Fruit fly (Drosophila melanogaster) whole organism, embryonic: ENCODE data around the gene CG17300.

Experiments used
- Blimp-1 ChIP-seq: fragments of 200-800 bp; sonication (Bioruptor generic); optimal IDR thresholded peaks from 3 replicates; lab custom pipeline; 2018; ENCODE audit warnings: missing biosample characterization, missing genetic modification characterization, mild to moderate bottlenecking, moderate library complexity, missing genetic modification reagents
- CG11456 ChIP-seq: fragments of 200-800 bp; sonication (Bioruptor generic); IDR thresholded peaks from 3 replicates; pipeline ENCODE4 v1.3.6; 2022; ENCODE audit warnings: missing biosample characterization, missing genetic modification characterization
- CG12155 ChIP-seq: fragments of 200-800 bp; sonication (Bioruptor generic); optimal IDR thresholded peaks from 3 replicates; lab custom pipeline; 2016; ENCODE audit warnings: missing biosample characterization, missing genetic modification characterization
- CG1792 ChIP-seq: fragments of 200-800 bp; sonication (Bioruptor generic); optimal IDR thresholded peaks from 2 replicates; lab custom pipeline; 2016; ENCODE audit warnings: missing biosample characterization, missing genetic modification characterization
- CG31365 ChIP-seq: fragments of 200-800 bp; sonication (Bioruptor generic); optimal IDR thresholded peaks from 2 replicates; lab custom pipeline; 2018; ENCODE audit warnings: missing biosample characterization, mild to moderate bottlenecking, missing genetic modification characterization
- CG33557 ChIP-seq: fragments of 200-800 bp; sonication (Bioruptor generic); optimal IDR thresholded peaks from 2 replicates; lab custom pipeline; 2019; ENCODE audit warnings: missing biosample characterization, mild to moderate bottlenecking, missing genetic modification characterization, moderate library complexity
- CG42726 ChIP-seq: fragments of 200-800 bp; sonication (Bioruptor generic); IDR thresholded peaks from 2 replicates; pipeline ENCODE4 v1.3.6; 2022; ENCODE audit warnings: missing biosample characterization, missing genetic modification characterization; ENCODE audit not compliant: partially characterized antibody
- CG4707 ChIP-seq: fragments of 200-800 bp; sonication (Bioruptor generic); optimal IDR thresholded peaks from 2 replicates; lab custom pipeline; 2018; ENCODE audit warnings: missing biosample characterization, mild to moderate bottlenecking, missing genetic modification characterization, moderate library complexity
- CG6854 ChIP-seq: fragments of 200-800 bp; sonication (Bioruptor generic); optimal IDR thresholded peaks from 3 replicates; lab custom pipeline; 2017; ENCODE audit warnings: missing biosample characterization, mild to moderate bottlenecking, missing genetic modification characterization
- CG7745 ChIP-seq: fragments of 200-800 bp; sonication (Bioruptor generic); optimal IDR thresholded peaks from 2 replicates; lab custom pipeline; 2018; ENCODE audit warnings: missing biosample characterization, mild to moderate bottlenecking, missing genetic modification characterization, moderate library complexity
- CG8924 ChIP-seq: fragments of 200-800 bp; optimal IDR thresholded peaks from 3 replicates; lab custom pipeline; 2019; ENCODE audit warnings: missing biosample characterization, mild to moderate bottlenecking, missing genetic modification characterization, moderate library complexity
- CG9797 ChIP-seq: fragments of 200-800 bp; sonication (Bioruptor generic); optimal IDR thresholded peaks from 3 replicates; lab custom pipeline; 2018; ENCODE audit warnings: missing biosample characterization, mild to moderate bottlenecking, missing genetic modification characterization
- CG9817 ChIP-seq: fragments of 200-800 bp; sonication (Bioruptor generic); optimal IDR thresholded peaks from 2 replicates; lab custom pipeline; 2018; ENCODE audit warnings: missing biosample characterization, mild to moderate bottlenecking, missing genetic modification characterization, moderate library complexity
- CkIIα-i1 ChIP-seq: fragments of 200-800 bp; sonication (Bioruptor generic); IDR thresholded peaks from 2 replicates; pipeline ENCODE4 v1.3.6; 2022; ENCODE audit warnings: missing biosample characterization, missing genetic modification characterization
- Dad ChIP-seq: fragments of 200-800 bp; sonication (Bioruptor generic); optimal IDR thresholded peaks from 3 replicates; lab custom pipeline; 2016; ENCODE audit warnings: missing biosample characterization, missing genetic modification characterization
- Dll ChIP-seq: fragments of 200-800 bp; sonication (Bioruptor generic); IDR thresholded peaks from 4 replicates; pipeline ENCODE4 v1.3.6; 2022; ENCODE audit warnings: missing biosample characterization, missing genetic modification characterization; ENCODE audit not compliant: partially characterized antibody
- Doc2 ChIP-seq: fragments of 200-800 bp; sonication (Bioruptor generic); IDR thresholded peaks from 2 replicates; pipeline ENCODE4 v1.3.6; 2022; ENCODE audit warnings: missing biosample characterization, missing genetic modification characterization
- Elba2 ChIP-seq: fragments of 200-800 bp; sonication (Bioruptor generic); optimal IDR thresholded peaks from 3 replicates; lab custom pipeline; 2016; ENCODE audit warnings: missing biosample characterization, missing genetic modification characterization
- Ets65A ChIP-seq: fragments of 200-800 bp; sonication (Bioruptor generic); peaks from one replicate; lab custom pipeline; 2016; ENCODE audit warnings: missing biosample characterization, missing genetic modification characterization
- Gug ChIP-seq: fragments of 200-800 bp; sonication (Bioruptor generic); IDR thresholded peaks from 4 replicates; pipeline ENCODE4 v1.3.6; 2022; ENCODE audit warnings: missing biosample characterization, missing genetic modification characterization
- HLHmδ ChIP-seq: fragments of 200-800 bp; sonication (Bioruptor generic); optimal IDR thresholded peaks from 2 replicates; lab custom pipeline; 2018; ENCODE audit warnings: missing biosample characterization, mild to moderate bottlenecking, missing genetic modification characterization, moderate library complexity
- Med ChIP-seq: fragments of 200-800 bp; sonication (Bioruptor generic); peaks from one replicate; lab custom pipeline; 2016; ENCODE audit warnings: missing biosample characterization, missing genetic modification characterization, mild to moderate bottlenecking, inconsistent platforms, moderate library complexity
- NK7.1 ChIP-seq: fragments of 200-800 bp; sonication (Bioruptor generic); optimal IDR thresholded peaks from 3 replicates; lab custom pipeline; 2016; ENCODE audit warnings: missing biosample characterization, missing genetic modification characterization
- Nf-YA ChIP-seq: fragments of 200-800 bp; sonication (Bioruptor generic); IDR thresholded peaks from 2 replicates; pipeline ENCODE4 v1.3.6; 2022; ENCODE audit warnings: missing biosample characterization, missing genetic modification characterization
- Poxn ChIP-seq: fragments of 200-800 bp; sonication (Bioruptor generic); IDR thresholded peaks from 2 replicates; pipeline ENCODE4 v1.3.6; 2022; ENCODE audit warnings: missing biosample characterization, missing genetic modification characterization
- Ptx1 ChIP-seq: fragments of 200-800 bp; sonication (Bioruptor generic); IDR thresholded peaks from 2 replicates; pipeline ENCODE4 v1.3.6; 2022; ENCODE audit warnings: missing biosample characterization, missing genetic modification characterization
- Sox100B ChIP-seq: fragments of 200-800 bp; sonication (Bioruptor generic); optimal IDR thresholded peaks from 3 replicates; lab custom pipeline; 2018; ENCODE audit warnings: missing biosample characterization, mild to moderate bottlenecking, missing genetic modification characterization
- Taf1 ChIP-seq: fragments of 200-800 bp; sonication (Bioruptor generic); IDR thresholded peaks from 2 replicates; pipeline ENCODE4 v1.3.6; 2022; ENCODE audit warnings: missing biosample characterization, missing genetic modification characterization
- ac ChIP-seq: fragments of 200-800 bp; sonication (Bioruptor generic); optimal IDR thresholded peaks from 3 replicates; lab custom pipeline; 2017; ENCODE audit warnings: missing biosample characterization, mild to moderate bottlenecking, missing genetic modification characterization
- br ChIP-seq: fragments of >200 bp; optimal IDR thresholded peaks from 2 replicates; lab custom pipeline; 2017
- cad ChIP-seq: fragments of >200 bp; optimal IDR thresholded peaks from 2 replicates; lab custom pipeline; 2017; ENCODE audit warnings: missing biosample characterization, missing genetic modification characterization
- chinmo ChIP-seq: fragments of 200-800 bp; sonication (Bioruptor generic); IDR thresholded peaks from 4 replicates; pipeline ENCODE4 v1.3.6; 2022; ENCODE audit warnings: missing biosample characterization, missing genetic modification characterization; ENCODE audit not compliant: partially characterized antibody
- da ChIP-seq: fragments of 200-800 bp; sonication (Bioruptor generic); optimal IDR thresholded peaks from 2 replicates; lab custom pipeline; 2016; ENCODE audit warnings: missing biosample characterization, missing genetic modification characterization
- dan ChIP-seq: fragments of 200-800 bp; sonication (Bioruptor generic); IDR thresholded peaks from 2 replicates; pipeline ENCODE4 v1.3.6; 2022; ENCODE audit warnings: missing biosample characterization, missing genetic modification characterization
- dpn ChIP-seq, 2 experiments: fragments of 200-800 bp; sonication (Bioruptor generic); optimal IDR thresholded peaks; 3 replicates each; lab custom pipeline; 2016; ENCODE audit warnings: missing biosample characterization in 2 of 2, missing genetic modification characterization in 2 of 2
- ems ChIP-seq: fragments of 200-800 bp; sonication (Bioruptor generic); optimal IDR thresholded peaks from 3 replicates; lab custom pipeline; 2016; ENCODE audit warnings: missing biosample characterization, missing genetic modification characterization
- gsb ChIP-seq: fragments of 200-800 bp; sonication (Bioruptor generic); IDR thresholded peaks from 2 replicates; pipeline ENCODE4 v1.3.6; 2022; ENCODE audit warnings: missing biosample characterization, missing genetic modification characterization
- gsb-n ChIP-seq: fragments of 200-800 bp; sonication (Bioruptor generic); optimal IDR thresholded peaks from 3 replicates; lab custom pipeline; 2018; ENCODE audit warnings: missing biosample characterization, mild to moderate bottlenecking, missing genetic modification characterization
- hkb ChIP-seq, 2 experiments: fragments of 200-800 bp in 1 of 2; fragments of >200 bp in 1 of 2; sonication (Bioruptor generic) in 1 of 2; IDR thresholded peaks in 1 of 2; optimal IDR thresholded peaks in 1 of 2; 2 replicates each; pipeline versions ENCODE4 v1.3.6 to Lab custom; 2017 to 2022; ENCODE audit warnings: missing biosample characterization in 1 of 2, missing genetic modification characterization in 1 of 2
- kay ChIP-seq: fragments of 200-800 bp; sonication (Bioruptor generic); optimal IDR thresholded peaks from 2 replicates; lab custom pipeline; 2016; ENCODE audit warnings: missing biosample characterization, missing genetic modification characterization
- klu ChIP-seq: fragments of 200-800 bp; sonication (Bioruptor generic); IDR thresholded peaks from 2 replicates; pipeline ENCODE4 v1.3.6; 2022; ENCODE audit warnings: missing biosample characterization, missing genetic modification characterization
- pfk ChIP-seq: fragments of 200-800 bp; sonication (Bioruptor generic); optimal IDR thresholded peaks from 2 replicates; lab custom pipeline; 2018; ENCODE audit warnings: missing biosample characterization, mild to moderate bottlenecking, missing genetic modification characterization, moderate library complexity
- prd ChIP-seq, 3 experiments: fragments of >200 bp in 2 of 3; fragments of 200-800 bp in 1 of 3; sonication (Bioruptor generic) in 1 of 3; optimal IDR thresholded peaks in 2 of 3; IDR thresholded peaks in 1 of 3; 2 replicates in 2 of 3; 3 replicates in 1 of 3; pipeline versions ENCODE4 v1.3.6 to Lab custom; 2017 to 2022; ENCODE audit warnings: missing biosample characterization in 1 of 3, missing genetic modification characterization in 1 of 3
- ranshi ChIP-seq: fragments of 200-800 bp; sonication (Bioruptor generic); IDR thresholded peaks from 2 replicates; pipeline ENCODE4 v1.3.6; 2022; ENCODE audit warnings: missing biosample characterization, missing genetic modification characterization
- sens ChIP-seq: fragments of 200-800 bp; sonication (Bioruptor generic); peaks from one replicate; lab custom pipeline; 2016; ENCODE audit warnings: missing biosample characterization, missing genetic modification characterization
- sima ChIP-seq: fragments of 200-800 bp; sonication (Bioruptor generic); optimal IDR thresholded peaks from 2 replicates; lab custom pipeline; 2016; ENCODE audit warnings: missing biosample characterization, missing genetic modification characterization
- ssp ChIP-seq: fragments of 200-800 bp; sonication (Bioruptor generic); IDR thresholded peaks from 2 replicates; pipeline ENCODE4 v1.3.6; 2022; ENCODE audit warnings: missing biosample characterization, missing genetic modification characterization
- zen ChIP-seq: fragments of 200-800 bp; sonication (Bioruptor generic); optimal IDR thresholded peaks from 3 replicates; lab custom pipeline; 2018; ENCODE audit warnings: missing biosample characterization, mild to moderate bottlenecking, missing genetic modification characterization, moderate library complexity
- zfh2 ChIP-seq: fragments of 200-800 bp; sonication (Bioruptor generic); optimal IDR thresholded peaks from 2 replicates; lab custom pipeline; 2016; ENCODE audit warnings: missing biosample characterization, missing genetic modification characterization

Gene CG17300

DNA sequence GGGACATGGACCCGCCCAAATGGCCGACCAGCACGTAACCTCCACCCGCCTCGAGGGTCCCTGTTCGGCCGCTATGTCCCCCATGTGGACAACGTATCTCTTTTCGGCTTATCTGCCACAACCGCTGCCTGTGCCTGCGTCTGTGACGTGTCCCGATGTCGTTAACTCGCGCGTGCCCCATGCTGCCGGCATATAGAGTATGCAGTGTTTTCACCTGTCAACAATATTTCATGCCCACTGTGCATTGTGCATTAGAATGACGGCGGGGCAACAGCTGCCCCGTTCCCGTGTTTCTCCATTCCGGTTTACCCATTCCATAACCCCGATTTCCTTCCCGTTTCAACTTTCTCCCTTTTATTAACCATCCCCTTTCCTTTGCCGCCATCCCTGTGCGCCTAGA is 47.8 kb upstream of the CG17300 start (continued):
- TF ChIP-seq HLHmδ (GFP tag; lab: Kevin White, UChicago), result peak; percentile 75
- no peak for TF ChIP-seq NK7.1
- TF ChIP-seq pfk, result peak; percentile 78
- TF ChIP-seq dan (GFP tag; lab: Robert Waterston, UW), result no peak
- TF ChIP-seq Nf-YA (GFP tag; lab: Robert Waterston, UW), result no peak
- peak; percentile 84 for TF ChIP-seq ac (GFP tag; lab: Kevin White, UChicago)
- no peak for TF ChIP-seq kay (GFP tag; lab: Kevin White, UChicago)
- TF ChIP-seq Doc2 (GFP tag; lab: Robert Waterston, UW), result no peak
- peak; percentile 17 for TF ChIP-seq Blimp-1 (GFP tag; lab: Kevin White, UChicago)
- TF ChIP-seq CG6854 (GFP tag; lab: Kevin White, UChicago), result no peak
- TF ChIP-seq Elba2, result no peak
- TF ChIP-seq chinmo, result 0 out of 4 replicates have a peak, but pooled peaks have one; percentile 40
- no peak for TF ChIP-seq CG42726 (GFP tag; lab: Robert Waterston, UW)
- peak; percentile 75 for TF ChIP-seq CG4707 (GFP tag; lab: Kevin White, UChicago)
- TF ChIP-seq Ets65A (GFP tag; lab: Kevin White, UChicago), result peak; percentile 43
- no peak for TF ChIP-seq CG31365 (tag; lab: Kevin White, UChicago)

DNA sequence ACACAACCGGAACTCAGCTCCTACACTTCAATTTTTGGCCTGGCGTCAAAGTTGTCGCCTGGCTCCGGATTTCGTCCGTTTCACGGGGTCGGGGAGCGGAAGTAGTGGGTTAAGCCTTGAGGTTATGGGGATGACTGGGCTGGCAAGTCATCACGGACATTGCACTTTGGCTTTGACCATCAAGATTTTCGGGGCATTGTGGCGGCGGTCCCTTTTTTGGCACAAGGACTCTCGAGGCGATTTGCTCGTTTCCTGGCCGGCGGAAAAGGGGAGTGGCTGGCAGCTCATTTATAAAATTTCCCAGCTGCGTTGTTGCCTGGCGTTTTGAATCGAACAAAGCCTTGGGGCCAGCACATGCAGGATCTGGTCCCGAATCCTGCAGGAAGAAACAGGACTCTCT is 46.1 kb upstream of the CG17300 start:
- TF ChIP-seq CG33557, result no peak
- TF ChIP-seq Ets65A (GFP tag; lab: Kevin White, UChicago), result peak; percentile 51
- no peak for TF ChIP-seq CG12155 (GFP tag; lab: Kevin White, UChicago)
- TF ChIP-seq zfh2 (GFP tag; lab: Kevin White, UChicago), result no peak
- no peak for TF ChIP-seq Gug (GFP tag; lab: Robert Waterston, UW)
- peak; percentile 55; the same call in 1 of the 3 replicates for TF ChIP-seq CG11456 (GFP tag; lab: Robert Waterston, UW)
- TF ChIP-seq Med, result peak; percentile 2
- no peak for TF ChIP-seq da (GFP tag; lab: Kevin White, UChicago)
- no peak for TF ChIP-seq hkb (optimal IDR thresholded peaks at IDR 0.05; lab: Kevin White, UChicago)
- TF ChIP-seq hkb (GFP tag; IDR thresholded peaks at IDR 0.05; lab: Robert Waterston, UW), result no peak
- TF ChIP-seq ssp (GFP tag; lab: Robert Waterston, UW), result no peak
- TF ChIP-seq Blimp-1 (GFP tag; lab: Kevin White, UChicago), result no peak

DNA sequence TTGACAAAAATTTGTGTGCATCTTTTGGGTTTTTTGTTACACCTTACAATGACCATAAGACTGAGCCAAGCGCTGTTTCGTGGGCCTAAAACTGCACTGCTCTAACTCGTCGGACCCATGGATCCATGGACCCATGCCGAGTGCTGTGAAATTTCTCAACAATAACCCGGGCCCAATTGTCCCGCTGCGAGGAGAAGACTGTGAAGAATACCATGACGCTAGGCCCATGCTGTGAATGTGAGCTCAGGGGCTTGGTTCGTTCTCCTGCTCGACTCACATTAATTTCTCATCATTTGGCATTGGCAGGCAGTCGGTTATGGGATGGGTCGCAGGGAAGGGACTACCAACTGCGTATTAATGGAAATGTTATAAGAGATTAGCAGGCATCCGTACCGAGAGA is 33.1 kb upstream of the CG17300 start:
- no peak for TF ChIP-seq Dad
- TF ChIP-seq cad (GFP tag; lab: Kevin White, UChicago), result peak; percentile 56
- no peak for TF ChIP-seq Poxn (GFP tag; lab: Robert Waterston, UW)
- TF ChIP-seq gsb (GFP tag; lab: Robert Waterston, UW), result no peak
- TF ChIP-seq Taf1, result no peak
- no peak for TF ChIP-seq br (lab: Kevin White, UChicago)
- TF ChIP-seq dpn (GFP tag; optimal IDR thresholded peaks at IDR 0.05; lab: Kevin White, UChicago), result no peak
- no peak for TF ChIP-seq Sox100B
- peak; percentile 97 for TF ChIP-seq zen (tag; lab: Kevin White, UChicago)
- no peak for TF ChIP-seq CkIIα-i1
- TF ChIP-seq CG7745 (tag; lab: Kevin White, UChicago), result peak; percentile 13
- peak; percentile 65 for TF ChIP-seq gsb-n (tag; lab: Kevin White, UChicago)
- no peak for TF ChIP-seq CG8924
- no peak for TF ChIP-seq klu (GFP tag; lab: Robert Waterston, UW)
- TF ChIP-seq Ets65A (GFP tag; lab: Kevin White, UChicago), result no peak
- TF ChIP-seq CG9797, result no peak
- TF ChIP-seq Ptx1 (GFP tag; lab: Robert Waterston, UW), result no peak
- no peak for TF ChIP-seq ranshi (GFP tag; lab: Robert Waterston, UW)
- TF ChIP-seq Dll (GFP tag; lab: Robert Waterston, UW), result no peak
- TF ChIP-seq prd (optimal IDR thresholded peaks at IDR 0.05; lab: Kevin White, UChicago), result no peak
- TF ChIP-seq prd (GFP tag; IDR thresholded peaks at IDR 0.05; lab: Robert Waterston, UW), result peak; percentile 44; the same call in 1 of the 3 replicates
- TF ChIP-seq hkb (optimal IDR thresholded peaks at IDR 0.05; lab: Kevin White, UChicago), result no peak
- no peak for TF ChIP-seq hkb (GFP tag; IDR thresholded peaks at IDR 0.05; lab: Robert Waterston, UW)
- no peak for TF ChIP-seq ems (GFP tag; lab: Kevin White, UChicago)
- TF ChIP-seq sima, result no peak
- no peak for TF ChIP-seq CG1792 (GFP tag; lab: Kevin White, UChicago)
- TF ChIP-seq sens (GFP tag; lab: Kevin White, UChicago), result peak; percentile 56
- no peak for TF ChIP-seq CG9817 (tag; lab: Kevin White, UChicago)
